Worm (Caenorhabditis elegans): Measurements from ENCODE around the gene F10C2.4.
A peak's percentile ranks its signal among the peaks of the same experiment; 100 is the strongest.

F10C2.4 gene

DNA sequence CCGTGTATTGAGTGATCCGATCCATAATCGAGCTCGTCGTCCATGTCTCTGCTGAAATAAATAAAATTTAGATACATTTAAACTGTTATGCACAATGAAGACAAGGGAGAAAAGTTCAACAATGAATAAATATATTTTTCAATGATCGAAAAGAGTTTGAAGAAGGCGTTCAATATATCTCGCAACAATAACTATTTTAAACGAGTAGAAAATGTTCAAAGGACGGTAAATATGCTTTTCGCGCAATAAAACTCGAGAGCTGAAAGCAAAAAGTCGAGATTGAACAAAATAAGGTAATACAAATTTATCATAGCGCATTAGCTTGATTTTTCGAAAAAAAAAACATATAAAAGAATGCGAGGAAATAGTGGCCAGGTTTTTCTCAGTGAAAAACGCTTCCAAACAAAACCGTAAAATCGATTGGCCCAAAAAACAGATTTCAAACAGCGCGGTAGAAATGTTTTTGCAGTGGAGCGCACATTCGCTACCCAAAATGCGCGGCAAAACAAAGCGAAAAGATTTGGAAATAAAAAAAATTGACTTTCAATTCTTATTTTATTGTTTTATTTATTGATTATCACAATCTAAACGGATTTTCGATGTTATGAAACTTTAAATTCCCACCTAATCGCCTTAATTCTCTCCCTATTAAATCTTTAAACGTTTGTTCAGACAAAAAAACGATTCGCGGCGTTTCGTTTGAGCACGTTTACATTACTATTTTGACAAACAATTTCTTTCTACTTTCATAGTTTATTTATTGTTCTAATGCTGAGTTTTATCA, at the start of gene F10C2.4, which contains the start of gene kup-1:
Gene F10C2.4, plus strand, starts transcription at position 734 of the 784 bp plus-strand sequence.
Gene kup-1, minus strand, starts transcription at position 51 of the 784 bp plus-strand sequence.
- TF ChIP-seq ceh-39 (tag; optimal IDR thresholded peaks at IDR 0.05) (peak; percentile 61), lsy-2 (tag; optimal IDR thresholded peaks at IDR 0.05) (peak; percentile 39), hlh-1 (tag; optimal IDR thresholded peaks at IDR 0.05) (no peak), mep-1 (tag; optimal IDR thresholded peaks at IDR 0.05) (peak; percentile 53), lin-13 (tag; optimal IDR thresholded peaks at IDR 0.05) (no peak), ceh-43 (GFP tag; optimal IDR thresholded peaks at IDR 0.05) (no peak), nhr-2 (tag; optimal IDR thresholded peaks at IDR 0.05) (peak; percentile 13), nhr-237 (tag; optimal IDR thresholded peaks at IDR 0.05) (peak; percentile 5)

DNA sequence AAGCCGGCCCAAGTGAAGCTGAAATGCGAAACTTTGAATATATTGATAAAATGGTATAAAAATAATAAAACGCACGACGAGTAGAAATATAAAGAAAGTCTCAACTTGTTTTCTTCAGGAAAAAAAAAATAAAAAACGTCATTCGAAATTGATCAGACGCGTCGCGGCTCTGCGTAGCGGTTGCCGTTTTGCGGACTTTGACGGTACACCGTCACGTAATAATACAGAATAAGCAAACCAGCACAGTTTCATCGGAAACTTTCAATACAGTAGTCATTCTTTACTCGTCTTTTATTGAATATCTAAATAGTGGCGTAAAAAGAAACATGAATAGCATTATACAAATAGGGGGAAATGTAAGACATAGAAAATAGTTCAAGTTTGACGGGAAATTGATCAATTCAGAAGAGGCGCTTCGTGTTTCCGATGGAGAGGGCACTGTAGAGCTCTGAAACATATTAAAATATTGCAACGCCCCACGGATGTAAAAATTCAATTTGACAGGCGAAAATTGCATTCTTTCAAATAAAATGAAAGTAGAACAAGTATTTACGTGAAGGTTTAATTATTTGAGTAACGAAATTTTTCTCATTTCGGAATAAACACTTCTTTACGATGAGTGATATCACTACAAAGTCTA, 47.5 kb upstream of the F10C2.4 start, which contains the start of the genes cyl-1 and C52E4.7:
Gene cyl-1, minus strand, starts transcription at position 18 of the 640 bp plus-strand sequence.
Gene C52E4.7, plus strand, starts transcription at position 590 of the 640 bp plus-strand sequence.
- TF ChIP-seq zip-8 (tag; optimal IDR thresholded peaks at IDR 0.05) (no peak), lin-13 (tag; optimal IDR thresholded peaks at IDR 0.05) (peak; percentile 49), pha-4 (tag; optimal IDR thresholded peaks at IDR 0.05) (peak; percentile 51), drap-1 (GFP tag; optimal IDR thresholded peaks at IDR 0.05) (no peak), lsy-2 (tag; optimal IDR thresholded peaks at IDR 0.05) (peak; percentile 9), ces-1 (GFP tag; optimal IDR thresholded peaks at IDR 0.05) (peak; percentile 42), unc-39 (tag; optimal IDR thresholded peaks at IDR 0.05) (no peak), nhr-76 (tag; optimal IDR thresholded peaks at IDR 0.05) (no peak), elt-3 (tag; optimal IDR thresholded peaks at IDR 0.05) (no peak), tbx-8 (GFP tag; optimal IDR thresholded peaks at IDR 0.05) (no peak), lin-32 (GFP tag; optimal IDR thresholded peaks at IDR 0.05) (no peak), ztf-11 (tag; optimal IDR thresholded peaks at IDR 0.05) (no peak), elt-1 (tag; optimal IDR thresholded peaks at IDR 0.05; ENCODE audit: borderline replicate concordance, insufficient read depth) (no peak), ceh-39 (tag; optimal IDR thresholded peaks at IDR 0.05) (peak; percentile 29), blmp-1 (tag; optimal IDR thresholded peaks at IDR 0.05) (no peak), nhr-28 (tag; optimal IDR thresholded peaks at IDR 0.05) (no peak), mep-1 (tag; optimal IDR thresholded peaks at IDR 0.05) (peak; percentile 83), nhr-237 (tag; optimal IDR thresholded peaks at IDR 0.05) (peak; percentile 43), ceh-43 (GFP tag; optimal IDR thresholded peaks at IDR 0.05) (no peak), mab-5 (tag; optimal IDR thresholded peaks at IDR 0.05) (no peak)

DNA sequence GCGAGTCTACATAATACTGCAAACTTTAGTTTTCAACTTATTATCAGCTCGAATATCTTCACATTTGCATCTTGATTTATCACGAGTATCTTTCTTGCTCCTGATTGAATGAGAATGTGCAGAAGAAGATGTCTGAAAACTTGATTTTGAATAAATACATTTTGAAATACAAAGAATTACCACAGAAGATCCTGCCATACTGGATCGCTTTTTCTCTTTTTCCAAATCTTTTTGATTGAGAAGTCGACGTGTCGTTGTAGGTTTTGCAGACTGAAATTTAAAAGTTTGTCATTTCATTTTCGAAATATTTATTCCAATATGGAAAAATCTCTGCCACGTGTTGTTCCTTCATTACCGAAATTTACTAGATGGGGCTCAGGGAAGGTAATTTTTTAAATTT, 45.5 kb upstream of the F10C2.4 start, which contains the start of gene C52E4.12:
Gene C52E4.12, plus strand, starts transcription at position 301 of the 400 bp plus-strand sequence.
- TF ChIP-seq nhr-237 (tag; optimal IDR thresholded peaks at IDR 0.05) = no peak
- TF ChIP-seq pha-4 (tag; optimal IDR thresholded peaks at IDR 0.05) = no peak
- no peak for TF ChIP-seq tbx-8 (GFP tag; optimal IDR thresholded peaks at IDR 0.05)
- no peak for TF ChIP-seq lin-32 (GFP tag; optimal IDR thresholded peaks at IDR 0.05)
- TF ChIP-seq nhr-12 (tag; optimal IDR thresholded peaks at IDR 0.05) = no peak
- no peak for TF ChIP-seq ces-1 (GFP tag; optimal IDR thresholded peaks at IDR 0.05)
- TF ChIP-seq mab-5 (tag; optimal IDR thresholded peaks at IDR 0.05) = no peak
- TF ChIP-seq nhr-28 (tag; optimal IDR thresholded peaks at IDR 0.05) = no peak
- TF ChIP-seq snpc-4 (tag; optimal IDR thresholded peaks at IDR 0.05) = no peak
- TF ChIP-seq lin-13 (tag; optimal IDR thresholded peaks at IDR 0.05) = no peak
- no peak for TF ChIP-seq bed-3 (GFP tag; optimal IDR thresholded peaks at IDR 0.05)
- no peak for TF ChIP-seq sptf-1 (tag; optimal IDR thresholded peaks at IDR 0.05)

DNA sequence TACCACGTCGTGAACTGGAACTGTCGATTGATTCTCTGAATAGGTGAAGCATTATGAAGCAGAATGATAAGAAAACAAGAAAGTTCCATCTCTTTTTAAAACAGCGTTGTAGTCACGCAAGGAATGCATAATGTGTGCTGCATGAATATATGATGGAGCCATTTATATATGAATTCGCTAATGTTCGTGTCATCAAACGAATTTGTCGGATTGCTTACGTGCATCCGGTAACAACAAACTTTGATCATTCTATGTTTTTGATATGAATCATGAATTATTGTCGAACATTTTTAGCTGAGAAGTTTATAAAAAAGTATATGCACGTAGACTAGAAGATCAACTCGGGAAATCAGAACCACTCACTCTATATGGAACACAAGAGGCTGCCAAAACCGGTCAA, 44.0 kb upstream of the F10C2.4 start:
- TF ChIP-seq ztf-11 (tag; optimal IDR thresholded peaks at IDR 0.05) (no peak), unc-120 (tag; optimal IDR thresholded peaks at IDR 0.05; ENCODE audit: poor library complexity, severe bottlenecking) (no peak), ces-1 (GFP tag; optimal IDR thresholded peaks at IDR 0.05) (no peak), ceh-39 (tag; optimal IDR thresholded peaks at IDR 0.05) (no peak), nhr-2 (tag; optimal IDR thresholded peaks at IDR 0.05) (no peak), snpc-4 (tag; optimal IDR thresholded peaks at IDR 0.05) (no peak)

DNA sequence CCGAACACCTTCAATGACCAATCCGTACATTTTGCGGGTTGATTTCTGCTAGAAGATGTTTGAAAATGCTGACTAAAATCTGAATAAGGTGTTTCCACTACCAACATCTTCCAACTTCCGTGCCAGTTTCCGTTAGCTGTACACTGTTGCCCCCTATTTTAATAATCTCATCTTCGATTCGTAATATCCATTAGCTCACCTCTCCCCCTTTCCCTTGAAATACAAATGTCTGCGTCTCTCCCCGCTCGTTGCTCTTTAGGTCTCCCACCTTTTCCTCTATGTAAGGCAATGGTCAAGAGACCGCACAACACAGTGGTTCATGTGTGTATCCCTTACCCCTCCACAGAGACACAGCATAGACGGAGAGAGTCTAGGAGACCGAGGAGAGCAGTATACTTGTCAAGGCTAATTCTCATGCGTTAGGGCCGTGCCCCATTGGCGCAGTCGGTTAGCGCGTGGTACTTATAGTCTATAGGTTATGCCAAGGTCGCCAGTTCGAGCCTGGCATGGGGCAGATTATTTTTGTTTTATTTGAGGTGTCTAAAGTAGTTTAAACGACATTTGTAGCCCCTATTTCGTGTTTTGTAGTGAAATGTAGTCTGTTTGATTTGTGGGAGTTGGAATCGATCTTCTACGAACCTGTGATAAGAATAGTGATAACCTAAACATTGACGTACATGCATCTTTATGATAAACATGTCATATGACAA, 39.5 kb upstream of the F10C2.4 start, which contains the start of gene gcy-33:
Gene gcy-33, minus strand, starts transcription at position 51 of the 710 bp plus-strand sequence.
- TF ChIP-seq bed-3 (GFP tag; optimal IDR thresholded peaks at IDR 0.05) (peak; percentile 87), unc-62 (GFP tag; optimal IDR thresholded peaks at IDR 0.05) (peak; percentile 72), hlh-1 (tag; optimal IDR thresholded peaks at IDR 0.05) (peak; percentile 16), sptf-1 (tag; optimal IDR thresholded peaks at IDR 0.05) (peak; percentile 98), cnd-1 (tag; optimal IDR thresholded peaks at IDR 0.05) (peak; percentile 98), ceh-83 (GFP tag; optimal IDR thresholded peaks at IDR 0.05) (peak; percentile 96), blmp-1 (tag; optimal IDR thresholded peaks at IDR 0.05) (peak; percentile 62), pha-4 (tag; optimal IDR thresholded peaks at IDR 0.05) (peak; percentile 74), nhr-2 (tag; optimal IDR thresholded peaks at IDR 0.05) (no peak), snpc-4 (tag; optimal IDR thresholded peaks at IDR 0.05) (no peak), nhr-28 (tag; optimal IDR thresholded peaks at IDR 0.05) (peak; percentile 59), nhr-76 (tag; optimal IDR thresholded peaks at IDR 0.05) (no peak), ceh-39 (tag; optimal IDR thresholded peaks at IDR 0.05) (peak; percentile 64), nhr-12 (tag; optimal IDR thresholded peaks at IDR 0.05) (peak; percentile 83), M03D4.4 (tag; optimal IDR thresholded peaks at IDR 0.05) (peak; percentile 97), ceh-43 (GFP tag; optimal IDR thresholded peaks at IDR 0.05) (peak; percentile 93), nhr-237 (tag; optimal IDR thresholded peaks at IDR 0.05) (peak; percentile 72), ces-1 (GFP tag; optimal IDR thresholded peaks at IDR 0.05) (peak; percentile 71), unc-39 (tag; optimal IDR thresholded peaks at IDR 0.05) (peak; percentile 55), tbx-8 (GFP tag; optimal IDR thresholded peaks at IDR 0.05) (peak; percentile 87), drap-1 (GFP tag; optimal IDR thresholded peaks at IDR 0.05) (peak; percentile 98), ham-2 (GFP tag; optimal IDR thresholded peaks at IDR 0.05) (peak; percentile 97), mab-5 (tag; optimal IDR thresholded peaks at IDR 0.05) (no peak), ztf-11 (tag; optimal IDR thresholded peaks at IDR 0.05) (peak; percentile 64), flh-1 (GFP tag; optimal IDR thresholded peaks at IDR 0.05) (peak; percentile 85)
